Fruit fly (Drosophila melanogaster) S2 (cell line): ENCODE results near the gene CG6843.

Experiments
- CG8478 ChIP-seq: fragments of >200 bp; optimal IDR thresholded peaks from 2 replicates; lab custom pipeline; 2018
- CTCF ChIP-seq, 2 experiments: fragments of >200 bp; optimal IDR thresholded peaks; 2 replicates each; lab custom pipeline; 2018

- TF ChIP-seq CG8478 (lab: Kevin White, UChicago) (no peak), CTCF (optimal IDR thresholded peaks at IDR 0.05; lab: Kevin White, UChicago) (peak; percentile 27 to 59)
Measured at dm6 chr3L:18891986-18892385, 9.4 kb upstream of the CG6843 start, which contains the start of gene NijB.
